Fruit fly (Drosophila melanogaster): ENCODE data around the gene Fit1.

The Fit1 gene

DNA sequence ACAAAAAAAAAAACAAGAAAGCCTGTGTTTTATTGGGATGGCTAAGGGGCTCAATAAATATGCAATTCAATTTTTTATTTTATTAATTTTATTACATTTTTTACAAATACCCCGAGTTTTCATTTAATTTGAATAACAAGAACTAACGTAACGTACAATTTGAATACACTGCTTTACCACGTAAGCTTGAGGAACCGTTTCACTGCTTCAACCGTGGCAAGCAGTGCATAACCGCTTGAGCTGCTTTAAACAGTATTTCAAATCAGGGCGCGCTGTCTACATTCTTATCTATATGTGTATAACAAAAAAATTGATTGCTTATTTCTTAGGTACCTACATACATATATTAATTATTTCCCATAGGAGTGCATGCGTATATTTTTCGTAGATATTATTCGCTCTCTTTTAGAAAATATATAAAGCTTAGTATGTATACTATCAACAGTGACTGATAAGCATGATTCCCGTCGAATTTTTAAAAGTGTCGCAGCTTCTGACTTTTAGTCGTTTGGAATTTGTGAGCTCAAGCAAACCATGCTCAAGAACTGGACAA, 10.6 kb upstream of the Fit1 start, which contains the start of gene CG14990 (continued):
- TF ChIP-seq dmrt99B (tag; optimal IDR thresholded peaks at IDR 0.05), result no peak
- TF ChIP-seq gfzf (GFP tag; optimal IDR thresholded peaks at IDR 0.05), result no peak
- TF ChIP-seq bowl (GFP tag; IDR thresholded peaks at IDR 0.05), result no peak
- no peak for TF ChIP-seq ems (GFP tag; optimal IDR thresholded peaks at IDR 0.05)
- TF ChIP-seq CG17802 (tag; optimal IDR thresholded peaks at IDR 0.05), result no peak
- no peak for TF ChIP-seq CG7372 (GFP tag; IDR thresholded peaks at IDR 0.05)
- no peak for TF ChIP-seq jing (GFP tag; optimal IDR thresholded peaks at IDR 0.05)
- TF ChIP-seq CG11398 (GFP tag; optimal IDR thresholded peaks at IDR 0.05), result no peak
- no peak for TF ChIP-seq Nf-YB (GFP tag; optimal IDR thresholded peaks at IDR 0.05)
- TF ChIP-seq CG1529 (GFP tag; optimal IDR thresholded peaks at IDR 0.05), result no peak
- TF ChIP-seq wor (GFP tag; IDR thresholded peaks at IDR 0.05), result no peak
- no peak for TF ChIP-seq Doc3 (GFP tag; IDR thresholded peaks at IDR 0.05; ENCODE audit: partially characterized antibody)
- TF ChIP-seq CG6254 (GFP tag; optimal IDR thresholded peaks at IDR 0.05), result no peak
- no peak for TF ChIP-seq D (optimal IDR thresholded peaks at IDR 0.05)
- TF ChIP-seq D (GFP tag; optimal IDR thresholded peaks at IDR 0.05), result no peak
- no peak for TF ChIP-seq CG18011 (GFP tag; optimal IDR thresholded peaks at IDR 0.05)
- TF ChIP-seq Kr (GFP tag; optimal IDR thresholded peaks at IDR 0.05), result no peak
- TF ChIP-seq ranshi (GFP tag; IDR thresholded peaks at IDR 0.05), result no peak
- TF ChIP-seq ttk (GFP tag; IDR thresholded peaks at IDR 0.05), result no peak
- TF ChIP-seq zf30C (GFP tag; optimal IDR thresholded peaks at IDR 0.05), result no peak
- no peak for TF ChIP-seq tin (GFP tag; optimal IDR thresholded peaks at IDR 0.05)
- TF ChIP-seq HmgZ (tag; optimal IDR thresholded peaks at IDR 0.05), result peak; percentile 43
- no peak for TF ChIP-seq eyg (GFP tag; optimal IDR thresholded peaks at IDR 0.05)
- TF ChIP-seq CG10366 (GFP tag; IDR thresholded peaks at IDR 0.05), result no peak
- no peak for TF ChIP-seq CG9817 (tag; optimal IDR thresholded peaks at IDR 0.05)
- no peak for TF ChIP-seq Dip2 (GFP tag; IDR thresholded peaks at IDR 0.05)
- no peak for TF ChIP-seq Tbp (GFP tag; optimal IDR thresholded peaks at IDR 0.05)
- TF ChIP-seq lmd (GFP tag; IDR thresholded peaks at IDR 0.05), result no peak
- TF ChIP-seq pb (GFP tag; optimal IDR thresholded peaks at IDR 0.05), result no peak
- TF ChIP-seq ind (GFP tag; optimal IDR thresholded peaks at IDR 0.05), result no peak
- TF ChIP-seq Dip3 (GFP tag; optimal IDR thresholded peaks at IDR 0.05), result no peak
- peak; percentile 66; the same call in 1 of the 2 replicates for TF ChIP-seq vvl (GFP tag; IDR thresholded peaks at IDR 0.05)
- TF ChIP-seq ab (GFP tag; optimal IDR thresholded peaks at IDR 0.05), result no peak
- no peak for TF ChIP-seq nerfin-2 (GFP tag; IDR thresholded peaks at IDR 0.05; ENCODE audit: partially characterized antibody)
- TF ChIP-seq grau (tag; optimal IDR thresholded peaks at IDR 0.05), result peak; percentile 11
- TF ChIP-seq ERR (GFP tag; optimal IDR thresholded peaks at IDR 0.05), result no peak
- TF ChIP-seq E2f2 (GFP tag; IDR thresholded peaks at IDR 0.05), result peak; percentile 99
- TF ChIP-seq Adf1 (GFP tag; IDR thresholded peaks at IDR 0.05), result no peak
- no peak for TF ChIP-seq CG5953 (GFP tag; IDR thresholded peaks at IDR 0.05)
- TF ChIP-seq croc (GFP tag; conservative IDR thresholded peaks at IDR 0.05), result no peak
- no peak for TF ChIP-seq tio (GFP tag; optimal IDR thresholded peaks at IDR 0.05)
- TF ChIP-seq CG6683 (GFP tag; optimal IDR thresholded peaks at IDR 0.05), result no peak
- no peak for TF ChIP-seq fd3F (GFP tag; optimal IDR thresholded peaks at IDR 0.05)
- no peak for TF ChIP-seq Xrp1 (GFP tag; IDR thresholded peaks at IDR 0.05)
- no peak for TF ChIP-seq CG13894 (tag; optimal IDR thresholded peaks at IDR 0.05)
- TF ChIP-seq en (GFP tag; optimal IDR thresholded peaks at IDR 0.05), result no peak
- TF ChIP-seq Myb (GFP tag; optimal IDR thresholded peaks at IDR 0.05), result peak; percentile 95
- TF ChIP-seq peb (GFP tag; IDR thresholded peaks at IDR 0.05), result no peak
- TF ChIP-seq mam (GFP tag; optimal IDR thresholded peaks at IDR 0.05), result no peak
- no peak for TF ChIP-seq Hsf (GFP tag; optimal IDR thresholded peaks at IDR 0.05)
- no peak for TF ChIP-seq Elba2 (GFP tag; optimal IDR thresholded peaks at IDR 0.05)
- no peak for TF ChIP-seq CG3726 (GFP tag; IDR thresholded peaks at IDR 0.05)
- TF ChIP-seq CG9437 (GFP tag; optimal IDR thresholded peaks at IDR 0.05), result peak; percentile 100
